Worm (Caenorhabditis elegans) whole organism, L1 larva: ENCODE data around the gene Y43F8B.3.

Source experiments
- aha-1 ChIP-seq: fragments of 150-350 bp; optimal IDR thresholded peaks from 2 replicates; lab custom pipeline; 2014; ENCODE audit warnings: missing biosample characterization, missing genetic modification characterization
- ces-1 ChIP-seq: fragments of 150-350 bp; optimal IDR thresholded peaks from 2 replicates; lab custom pipeline; 2014; ENCODE audit warnings: missing biosample characterization, missing genetic modification reagents, missing genetic modification characterization
- efl-1 ChIP-seq, 4 experiments: fragments of 150-350 bp; optimal IDR thresholded peaks in 3 of 4; peaks in 1 of 4; 1 replicate in 1 of 4; 2 replicates in 3 of 4; lab custom pipeline; 2014; ENCODE audit warnings: missing biosample characterization in 2 of 4, missing genetic modification characterization in 2 of 4, missing genetic modification reagents in 2 of 4
- elt-2 ChIP-seq: sonication (generic microtip); optimal IDR thresholded peaks from 2 replicates; lab custom pipeline; 2016; ENCODE audit warnings: missing genetic modification characterization, mild to moderate bottlenecking, inconsistent platforms, missing compliant biosample characterization, missing genetic modification reagents
- elt-3 ChIP-seq, 6 experiments: fragments of 150-350 bp in 1 of 6; sonication (generic microtip); optimal IDR thresholded peaks; 2 replicates each; lab custom pipeline; 2017 to 2018; ENCODE audit warnings: missing biosample characterization in 6 of 6, missing genetic modification characterization in 6 of 6, inconsistent platforms in 1 of 6
- fos-1 ChIP-seq: fragments of 150-350 bp; optimal IDR thresholded peaks from 2 replicates; lab custom pipeline; 2014; ENCODE audit warnings: missing biosample characterization, missing genetic modification characterization
- hlh-17 ChIP-seq: fragments of 200-800 bp; sonication (Bioruptor generic); optimal IDR thresholded peaks from 2 replicates; lab custom pipeline; 2018; ENCODE audit warnings: missing genetic modification characterization, mild to moderate bottlenecking, missing compliant biosample characterization, moderate library complexity, borderline replicate concordance
- nhr-11 ChIP-seq: fragments of 150-350 bp; optimal IDR thresholded peaks from 2 replicates; lab custom pipeline; 2014; ENCODE audit warnings: missing biosample characterization, missing genetic modification characterization
- nhr-71 ChIP-seq: sonication (generic microtip); optimal IDR thresholded peaks from 2 replicates; lab custom pipeline; 2016; ENCODE audit warnings: mild to moderate bottlenecking, missing genetic modification characterization, moderate library complexity, missing compliant biosample characterization
- pqm-1 ChIP-seq: sonication (generic microtip); optimal IDR thresholded peaks from 3 replicates; lab custom pipeline; 2017; ENCODE audit warnings: missing biosample characterization, missing genetic modification characterization
- skn-1 ChIP-seq: fragments of 150-350 bp; optimal IDR thresholded peaks from 2 replicates; lab custom pipeline; 2014; ENCODE audit warnings: missing biosample characterization, missing genetic modification characterization
- snpc-4 ChIP-seq: fragments of 150-350 bp; optimal IDR thresholded peaks from 2 replicates; lab custom pipeline; 2014; ENCODE audit warnings: missing biosample characterization, missing genetic modification characterization
- unc-30 ChIP-seq: sonication (generic microtip); optimal IDR thresholded peaks from 2 replicates; lab custom pipeline; 2017; ENCODE audit warnings: missing biosample characterization, missing genetic modification characterization

- TF ChIP-seq hlh-17 (GFP tag; lab: Kevin White, UChicago) (no peak), efl-1 (optimal IDR thresholded peaks at IDR 0.05; lab: Kevin White, UChicago) (no peak), efl-1 (GFP tag; optimal IDR thresholded peaks at IDR 0.05 in 1 of 2; lab: Kevin White, UChicago) (no peak), elt-2 (tag; lab: Kevin White, UChicago) (no peak), pqm-1 (tag; lab: Kevin White, UChicago) (no peak), ces-1 (GFP tag; lab: Kevin White, UChicago) (no peak), skn-1 (tag; lab: Kevin White, UChicago) (no peak), unc-30 (tag; lab: Kevin White, UChicago) (no peak), elt-3 (tag; optimal IDR thresholded peaks at IDR 0.05; lab: Kevin White, UChicago) (no peak), aha-1 (tag; lab: Kevin White, UChicago) (no peak), fos-1 (tag; lab: Kevin White, UChicago) (no peak), snpc-4 (tag; lab: Kevin White, UChicago) (no peak), nhr-11 (tag; lab: Kevin White, UChicago) (no peak), nhr-71 (no peak)
These were observed 7.5 kb downstream of the Y43F8B.3 start for ce11 chrV:19510352-19510751.
